Worm (Caenorhabditis elegans) whole organism, mixed stage, embryonic: ENCODE measurements around the gene EEED8.13.

Experiments used
- ceh-39 ChIP-seq: fragments of 150-350 bp; optimal IDR thresholded peaks from 2 replicates; lab custom pipeline; 2014; ENCODE audit warnings: missing biosample characterization, missing genetic modification characterization
- ceh-83 ChIP-seq: fragments of 200-800 bp; sonication (Bioruptor generic); optimal IDR thresholded peaks from 2 replicates; lab custom pipeline; 2018; ENCODE audit warnings: mild to moderate bottlenecking, missing genetic modification characterization, missing compliant biosample characterization
- ces-1 ChIP-seq: fragments of 150-350 bp; optimal IDR thresholded peaks from 2 replicates; lab custom pipeline; 2014; ENCODE audit warnings: missing biosample characterization, missing genetic modification reagents, missing genetic modification characterization
- elt-1 ChIP-seq: sonication (generic microtip); optimal IDR thresholded peaks from 2 replicates; lab custom pipeline; 2017; ENCODE audit warnings: missing genetic modification characterization, mild to moderate bottlenecking, missing compliant biosample characterization, antibody characterized with exemption, moderate library complexity, borderline replicate concordance; ENCODE audit not compliant: insufficient read depth
- lsy-2 ChIP-seq: fragments of 150-350 bp; optimal IDR thresholded peaks from 2 replicates; lab custom pipeline; 2014; ENCODE audit warnings: missing biosample characterization, missing genetic modification characterization
- mep-1 ChIP-seq: fragments of 150-350 bp; optimal IDR thresholded peaks from 2 replicates; lab custom pipeline; 2017; ENCODE audit warnings: missing biosample characterization, missing genetic modification reagents, missing genetic modification characterization, inconsistent platforms
- nhr-12 ChIP-seq: fragments of 150-350 bp; optimal IDR thresholded peaks from 2 replicates; lab custom pipeline; 2014; ENCODE audit warnings: missing biosample characterization, missing genetic modification characterization
- nhr-237 ChIP-seq: fragments of 150-350 bp; optimal IDR thresholded peaks from 2 replicates; lab custom pipeline; 2014; ENCODE audit warnings: missing biosample characterization, missing genetic modification characterization
- pha-4 ChIP-seq: fragments of 150-350 bp; optimal IDR thresholded peaks from 2 replicates; lab custom pipeline; 2018; ENCODE audit warnings: missing biosample characterization, missing genetic modification reagents, missing genetic modification characterization
- snpc-4 ChIP-seq: fragments of 150-350 bp; optimal IDR thresholded peaks from 2 replicates; lab custom pipeline; 2014; ENCODE audit warnings: missing biosample characterization, missing genetic modification characterization
- tbx-8 ChIP-seq: fragments of 200-800 bp; sonication (Bioruptor generic); optimal IDR thresholded peaks from 2 replicates; lab custom pipeline; 2018; ENCODE audit warnings: mild to moderate bottlenecking, missing genetic modification characterization, moderate library complexity, missing compliant biosample characterization
- unc-62 ChIP-seq: fragments of 150-350 bp; optimal IDR thresholded peaks from 2 replicates; lab custom pipeline; 2014; ENCODE audit warnings: missing biosample characterization, missing genetic modification reagents, missing genetic modification characterization
- ztf-11 ChIP-seq: fragments of 150-350 bp; optimal IDR thresholded peaks from 2 replicates; lab custom pipeline; 2014; ENCODE audit warnings: missing biosample characterization, missing genetic modification characterization

DNA sequence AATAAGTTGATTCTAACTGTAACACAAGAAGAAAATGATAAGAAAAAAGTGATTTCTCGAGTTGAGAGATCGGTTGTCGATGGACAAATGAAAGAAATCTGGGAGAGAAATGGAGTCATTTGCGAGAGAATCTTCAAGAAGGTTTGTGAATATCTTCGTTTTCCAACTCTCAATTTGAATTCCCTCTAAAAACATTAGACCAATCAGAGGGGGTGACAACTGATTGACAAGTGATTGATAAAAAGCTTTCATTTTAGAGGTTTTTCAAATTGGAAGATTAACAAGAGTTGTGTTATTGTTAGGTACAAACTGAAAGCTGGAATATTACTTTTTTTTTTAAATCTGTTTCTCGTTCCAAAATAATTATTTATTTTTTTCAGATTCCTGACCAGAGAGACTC is 5.5 kb upstream of the EEED8.13 start:
- TF ChIP-seq ces-1 (no peak), elt-1 (tag; lab: Kevin White, UChicago) (no peak), snpc-4 (tag; lab: Kevin White, UChicago) (no peak), pha-4 (tag; lab: Kevin White, UChicago) (no peak), mep-1 (tag; lab: Kevin White, UChicago) (no peak), ztf-11 (tag; lab: Kevin White, UChicago) (no peak), nhr-12 (tag; lab: Kevin White, UChicago) (no peak), lsy-2 (tag; lab: Kevin White, UChicago) (no peak), ceh-83 (GFP tag; lab: Kevin White, UChicago) (no peak), unc-62 (GFP tag; lab: Kevin White, UChicago) (peak; percentile 94), ceh-39 (tag; lab: Kevin White, UChicago) (no peak), nhr-237 (no peak), tbx-8 (GFP tag; lab: Kevin White, UChicago) (no peak)
